Worm (Caenorhabditis elegans) whole organism, L4/young adult: ENCODE data around the gene ttr-7.

Source experiments
- W03F9.2 ChIP-seq: fragments of 150-350 bp; optimal IDR thresholded peaks from 2 replicates; lab custom pipeline; 2014; ENCODE audit warnings: missing biosample characterization, missing genetic modification characterization
- him-1 ChIP-seq: sonication (generic microtip); optimal IDR thresholded peaks from 2 replicates; lab custom pipeline; 2016; ENCODE audit warnings: missing genotype, missing genetic modification reagents, missing genetic modification characterization, missing compliant biosample characterization

ce11 chrIII:587009-587408, 18.8 kb upstream of the ttr-7 start, which contains the start of gene helq-1:
- no peak for TF ChIP-seq him-1
- TF ChIP-seq W03F9.2 (tag; lab: Kevin White, UChicago): no peak
